Fruit fly (Drosophila melanogaster) whole organism, embryonic: ENCODE data around the gene se.

Experiments
- B-H2 ChIP-seq: fragments of 200-800 bp; sonication (Bioruptor generic); optimal IDR thresholded peaks from 2 replicates; lab custom pipeline; 2018; ENCODE audit warnings: missing biosample characterization, mild to moderate bottlenecking, missing genetic modification characterization
- Bgb ChIP-seq: fragments of 200-800 bp; sonication (Bioruptor generic); IDR thresholded peaks from 2 replicates; pipeline ENCODE4 v1.3.6; 2022; ENCODE audit warnings: missing biosample characterization, missing genetic modification characterization; ENCODE audit not compliant: partially characterized antibody
- CG1024 ChIP-seq: fragments of 200-800 bp; sonication (Bioruptor generic); IDR thresholded peaks from 2 replicates; pipeline ENCODE4 v1.3.6; 2022; ENCODE audit warnings: missing biosample characterization, missing genetic modification characterization
- CG11504 ChIP-seq: fragments of 200-800 bp; sonication (Bioruptor generic); optimal IDR thresholded peaks from 3 replicates; lab custom pipeline; 2019; ENCODE audit warnings: missing biosample characterization, mild to moderate bottlenecking, missing genetic modification characterization, moderate library complexity
- CG13287 ChIP-seq: fragments of 200-800 bp; sonication (Bioruptor generic); IDR thresholded peaks from 2 replicates; pipeline ENCODE4 v1.3.6; 2022; ENCODE audit warnings: missing biosample characterization, missing genetic modification characterization; ENCODE audit not compliant: partially characterized antibody
- CG13775 ChIP-seq: fragments of 200-800 bp; sonication (Bioruptor generic); optimal IDR thresholded peaks from 3 replicates; lab custom pipeline; 2017; ENCODE audit warnings: missing biosample characterization, mild to moderate bottlenecking, missing genetic modification characterization
- CG15601 ChIP-seq: fragments of 200-800 bp; sonication (Bioruptor generic); optimal IDR thresholded peaks from 3 replicates; lab custom pipeline; 2019; ENCODE audit warnings: missing biosample characterization, mild to moderate bottlenecking, missing genetic modification characterization, moderate library complexity
- CG16813 ChIP-seq: fragments of 200-800 bp; sonication (Bioruptor generic); IDR thresholded peaks from 3 replicates; pipeline ENCODE4 v1.3.6; 2022; ENCODE audit warnings: missing biosample characterization, missing genetic modification characterization; ENCODE audit not compliant: partially characterized antibody
- CG16815 ChIP-seq: fragments of 200-800 bp; sonication (Bioruptor generic); optimal IDR thresholded peaks from 3 replicates; lab custom pipeline; 2017; ENCODE audit warnings: missing biosample characterization, mild to moderate bottlenecking, missing genetic modification characterization
- CG18262 ChIP-seq: fragments of 200-800 bp; optimal IDR thresholded peaks from 3 replicates; lab custom pipeline; 2019; ENCODE audit warnings: missing biosample characterization, mild to moderate bottlenecking, missing genetic modification characterization, moderate library complexity
- CG18476 ChIP-seq: fragments of 200-800 bp; sonication (Bioruptor generic); optimal IDR thresholded peaks from 2 replicates; lab custom pipeline; 2016; ENCODE audit warnings: missing biosample characterization, mild to moderate bottlenecking, missing genetic modification characterization
- CG2116 ChIP-seq: fragments of 200-800 bp; sonication (Bioruptor generic); optimal IDR thresholded peaks from 3 replicates; lab custom pipeline; 2018; ENCODE audit warnings: missing biosample characterization, mild to moderate bottlenecking, missing genetic modification characterization
- CG2129 ChIP-seq: fragments of 200-800 bp; sonication (Bioruptor generic); IDR thresholded peaks from 2 replicates; pipeline ENCODE4 v1.3.6; 2022; ENCODE audit warnings: missing biosample characterization, missing genetic modification characterization; ENCODE audit not compliant: partially characterized antibody
- CG2199 ChIP-seq: fragments of 200-800 bp; sonication (Bioruptor generic); IDR thresholded peaks from 3 replicates; pipeline ENCODE4 v1.3.6; 2022; ENCODE audit warnings: missing biosample characterization, missing genetic modification characterization
- CG2712 ChIP-seq: fragments of 200-800 bp; optimal IDR thresholded peaks from 3 replicates; lab custom pipeline; 2019; ENCODE audit warnings: missing biosample characterization, mild to moderate bottlenecking, missing genetic modification characterization, moderate library complexity
- CG31441 ChIP-seq: fragments of 200-800 bp; sonication (Bioruptor generic); IDR thresholded peaks from 2 replicates; pipeline ENCODE4 v1.3.6; 2022; ENCODE audit warnings: missing biosample characterization, missing genetic modification characterization
- CG42726 ChIP-seq: fragments of 200-800 bp; sonication (Bioruptor generic); IDR thresholded peaks from 2 replicates; pipeline ENCODE4 v1.3.6; 2022; ENCODE audit warnings: missing biosample characterization, missing genetic modification characterization; ENCODE audit not compliant: partially characterized antibody
- CG6791 ChIP-seq: fragments of 200-800 bp; sonication (Bioruptor generic); IDR thresholded peaks from 3 replicates; pipeline ENCODE4 v1.3.6; 2022; ENCODE audit warnings: missing biosample characterization, missing genetic modification characterization; ENCODE audit not compliant: partially characterized antibody
- Chrac-16 ChIP-seq: fragments of 200-800 bp; sonication (Bioruptor generic); optimal IDR thresholded peaks from 3 replicates; lab custom pipeline; 2016; ENCODE audit warnings: missing biosample characterization, missing genetic modification characterization
- Dll ChIP-seq: fragments of 200-800 bp; sonication (Bioruptor generic); IDR thresholded peaks from 4 replicates; pipeline ENCODE4 v1.3.6; 2022; ENCODE audit warnings: missing biosample characterization, missing genetic modification characterization; ENCODE audit not compliant: partially characterized antibody
- Doc3 ChIP-seq: fragments of 200-800 bp; sonication (Bioruptor generic); IDR thresholded peaks from 3 replicates; pipeline ENCODE4 v1.3.6; 2022; ENCODE audit warnings: missing biosample characterization, missing genetic modification characterization; ENCODE audit not compliant: partially characterized antibody
- E2f2 ChIP-seq: fragments of 200-800 bp; sonication (Bioruptor generic); IDR thresholded peaks from 2 replicates; pipeline ENCODE4 v1.3.6; 2022; ENCODE audit warnings: missing biosample characterization, missing genetic modification characterization
- HLH4C ChIP-seq: fragments of 200-800 bp; sonication (Bioruptor generic); IDR thresholded peaks from 3 replicates; pipeline ENCODE4 v1.3.6; 2022; ENCODE audit warnings: missing biosample characterization, missing genetic modification characterization; ENCODE audit not compliant: partially characterized antibody
- Hr51 ChIP-seq, 2 experiments: fragments of 200-800 bp; sonication (Bioruptor generic); optimal IDR thresholded peaks; 2 replicates in 1 of 2; 3 replicates in 1 of 2; lab custom pipeline; 2016 to 2018; ENCODE audit warnings: missing biosample characterization in 2 of 2, missing genetic modification characterization in 2 of 2, mild to moderate bottlenecking in 1 of 2, moderate library complexity in 1 of 2
- Hsf ChIP-seq: fragments of 200-800 bp; sonication (Bioruptor generic); optimal IDR thresholded peaks from 3 replicates; lab custom pipeline; 2016; ENCODE audit warnings: missing biosample characterization, missing genetic modification characterization
- MBD-R2 ChIP-seq: fragments of 200-800 bp; sonication (Bioruptor generic); IDR thresholded peaks from 2 replicates; pipeline ENCODE4 v1.3.6; 2022; ENCODE audit warnings: missing biosample characterization, missing genetic modification characterization
- Med ChIP-seq: fragments of 200-800 bp; sonication (Bioruptor generic); peaks from one replicate; lab custom pipeline; 2016; ENCODE audit warnings: missing biosample characterization, missing genetic modification characterization, mild to moderate bottlenecking, inconsistent platforms, moderate library complexity
- NFAT ChIP-seq: fragments of 200-800 bp; sonication (Bioruptor generic); IDR thresholded peaks from 2 replicates; pipeline ENCODE4 v1.3.6; 2022; ENCODE audit warnings: missing biosample characterization, missing genetic modification characterization
- Nf-YB ChIP-seq: fragments of 200-800 bp; sonication (Bioruptor generic); optimal IDR thresholded peaks from 3 replicates; lab custom pipeline; 2019; ENCODE audit warnings: missing biosample characterization, mild to moderate bottlenecking, missing genetic modification characterization, moderate library complexity
- Oli ChIP-seq: fragments of 200-800 bp; sonication (Bioruptor generic); optimal IDR thresholded peaks from 2 replicates; lab custom pipeline; 2018; ENCODE audit warnings: missing biosample characterization, mild to moderate bottlenecking, missing genetic modification characterization, moderate library complexity
- Scr ChIP-seq: fragments of 200-800 bp; sonication (Bioruptor generic); IDR thresholded peaks from 2 replicates; pipeline ENCODE4 v1.3.6; 2022; ENCODE audit warnings: missing biosample characterization, missing genetic modification characterization; ENCODE audit not compliant: partially characterized antibody
- Six4 ChIP-seq: fragments of 200-800 bp; sonication (Bioruptor generic); optimal IDR thresholded peaks from 2 replicates; lab custom pipeline; 2016; ENCODE audit warnings: missing biosample characterization, missing genetic modification characterization
- Xrp1 ChIP-seq: fragments of 200-800 bp; sonication (Bioruptor generic); IDR thresholded peaks from 2 replicates; pipeline ENCODE4 v1.3.6; 2022; ENCODE audit warnings: missing biosample characterization, missing genetic modification characterization
- amos ChIP-seq: fragments of 200-800 bp; sonication (Bioruptor generic); IDR thresholded peaks from 2 replicates; pipeline ENCODE4 v1.3.6; 2022; ENCODE audit warnings: missing biosample characterization, missing genetic modification characterization; ENCODE audit not compliant: partially characterized antibody
- ems ChIP-seq: fragments of 200-800 bp; sonication (Bioruptor generic); optimal IDR thresholded peaks from 3 replicates; lab custom pipeline; 2016; ENCODE audit warnings: missing biosample characterization, missing genetic modification characterization
- gfzf ChIP-seq: fragments of 200-800 bp; sonication (Bioruptor generic); optimal IDR thresholded peaks from 2 replicates; lab custom pipeline; 2016; ENCODE audit warnings: missing biosample characterization, mild to moderate bottlenecking, missing genetic modification characterization, moderate library complexity
- hbn ChIP-seq: fragments of 200-800 bp; sonication (Bioruptor generic); IDR thresholded peaks from 2 replicates; pipeline ENCODE4 v1.3.6; 2022; ENCODE audit warnings: missing biosample characterization, missing genetic modification characterization; ENCODE audit not compliant: partially characterized antibody
- kah ChIP-seq: fragments of 200-800 bp; sonication (Bioruptor generic); optimal IDR thresholded peaks from 2 replicates; lab custom pipeline; 2018; ENCODE audit warnings: missing biosample characterization, mild to moderate bottlenecking, missing genetic modification characterization
- lbe ChIP-seq: fragments of 200-800 bp; sonication (Bioruptor generic); optimal IDR thresholded peaks from 2 replicates; lab custom pipeline; 2016; ENCODE audit warnings: missing biosample characterization, mild to moderate bottlenecking, missing genetic modification characterization
- lilli ChIP-seq: fragments of 200-800 bp; sonication (Bioruptor generic); optimal IDR thresholded peaks from 3 replicates; lab custom pipeline; 2016; ENCODE audit warnings: missing biosample characterization, missing genetic modification characterization
- nmo ChIP-seq: fragments of 200-800 bp; sonication (Bioruptor generic); optimal IDR thresholded peaks from 2 replicates; lab custom pipeline; 2018; ENCODE audit warnings: missing biosample characterization, mild to moderate bottlenecking, missing genetic modification characterization, moderate library complexity
- phol ChIP-seq: fragments of 200-800 bp; sonication (Bioruptor generic); optimal IDR thresholded peaks from 3 replicates; lab custom pipeline; 2018; ENCODE audit warnings: missing biosample characterization, mild to moderate bottlenecking, missing genetic modification characterization, moderate library complexity
- pzg ChIP-seq: fragments of 200-800 bp; sonication (Bioruptor generic); optimal IDR thresholded peaks from 3 replicates; lab custom pipeline; 2018; ENCODE audit warnings: missing biosample characterization, mild to moderate bottlenecking, missing genetic modification characterization, moderate library complexity
- sens ChIP-seq: fragments of 200-800 bp; sonication (Bioruptor generic); peaks from one replicate; lab custom pipeline; 2016; ENCODE audit warnings: missing biosample characterization, missing genetic modification characterization
- sima ChIP-seq: fragments of 200-800 bp; sonication (Bioruptor generic); optimal IDR thresholded peaks from 2 replicates; lab custom pipeline; 2016; ENCODE audit warnings: missing biosample characterization, missing genetic modification characterization
- slbo ChIP-seq: fragments of 200-800 bp; sonication (Bioruptor generic); IDR thresholded peaks from 2 replicates; pipeline ENCODE4 v1.3.6; 2022; ENCODE audit warnings: missing biosample characterization, missing genetic modification characterization
- slou ChIP-seq: fragments of 200-800 bp; sonication (Bioruptor generic); optimal IDR thresholded peaks from 3 replicates; lab custom pipeline; 2016; ENCODE audit warnings: missing biosample characterization, missing genetic modification characterization
- sna ChIP-seq: fragments of 200-800 bp; sonication (Bioruptor generic); IDR thresholded peaks from 2 replicates; pipeline ENCODE4 v1.3.6; 2022; ENCODE audit warnings: missing biosample characterization, missing genetic modification characterization; ENCODE audit not compliant: partially characterized antibody

Gene se

DNA sequence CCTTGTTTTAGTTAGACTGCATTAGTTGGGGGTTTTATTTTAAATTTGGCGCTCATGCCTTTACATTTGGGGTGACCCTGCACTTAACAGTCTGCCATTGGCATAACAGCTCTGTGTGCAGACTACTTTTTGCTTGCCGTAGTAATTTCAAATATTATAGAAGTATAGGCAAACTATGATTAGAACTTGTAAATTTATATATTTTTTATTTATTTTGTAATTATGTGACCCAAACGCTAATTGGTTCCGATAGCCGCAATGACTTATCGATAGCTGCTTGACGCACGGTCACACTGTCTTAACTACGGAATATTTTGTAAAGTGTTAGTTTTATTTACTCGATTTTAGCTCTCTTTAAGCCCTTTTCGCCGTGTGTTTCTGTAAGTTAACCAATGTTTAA lies 24.4 kb downstream of the se start, which contains the start of gene rhea (continued):
- TF ChIP-seq CG18262 (tag; lab: Kevin White, UChicago) (peak; percentile 34), Xrp1 (GFP tag; lab: Robert Waterston, UW) (peak; percentile 19; the same call in 1 of the 2 replicates), CG6791 (peak; percentile 71; the same call in 2 of the 3 replicates), sna (GFP tag; lab: Robert Waterston, UW) (peak; percentile 67; the same call in 1 of the 2 replicates), CG1024 (GFP tag; lab: Robert Waterston, UW) (no peak), lilli (GFP tag; lab: Kevin White, UChicago) (peak; percentile 41), slou (GFP tag; lab: Kevin White, UChicago) (no peak), CG11504 (tag; lab: Kevin White, UChicago) (peak; percentile 33), phol (peak; percentile 57), CG2712 (tag; lab: Kevin White, UChicago) (peak; percentile 55), lbe (GFP tag; lab: Kevin White, UChicago) (peak; percentile 53), MBD-R2 (GFP tag; lab: Robert Waterston, UW) (peak; percentile 50; the same call in 1 of the 2 replicates), sens (GFP tag; lab: Kevin White, UChicago) (peak; percentile 73), kah (GFP tag; lab: Kevin White, UChicago) (no peak), CG2199 (no peak), ems (peak; percentile 12), CG2116 (GFP tag; lab: Kevin White, UChicago) (peak; percentile 80), Oli (tag; lab: Kevin White, UChicago) (no peak), HLH4C (GFP tag; lab: Robert Waterston, UW) (peak; percentile 78), hbn (GFP tag; lab: Robert Waterston, UW) (peak; percentile 66), Hsf (no peak), CG18476 (GFP tag; lab: Kevin White, UChicago) (peak; percentile 24), CG16813 (peak; percentile 77), CG13775 (GFP tag; lab: Kevin White, UChicago) (peak; percentile 37), CG15601 (tag; lab: Kevin White, UChicago) (peak; percentile 48), Med (GFP tag; lab: Kevin White, UChicago) (peak; percentile 56), Dll (peak; percentile 90), CG16815 (GFP tag; lab: Kevin White, UChicago) (no peak), CG42726 (peak; percentile 57), pzg (GFP tag; lab: Kevin White, UChicago) (peak; percentile 70), Chrac-16 (GFP tag; lab: Kevin White, UChicago) (peak; percentile 6), Hr51 (GFP tag; optimal IDR thresholded peaks at IDR 0.05; lab: Kevin White, UChicago) (no peak), Six4 (GFP tag; lab: Kevin White, UChicago) (peak; percentile 30), Doc3 (GFP tag; lab: Robert Waterston, UW) (peak; percentile 81), CG2129 (GFP tag; lab: Robert Waterston, UW) (peak; percentile 61), Bgb (peak; percentile 83), Nf-YB (GFP tag; lab: Kevin White, UChicago) (peak; percentile 16), nmo (GFP tag; lab: Kevin White, UChicago) (peak; percentile 55), gfzf (peak; percentile 49), NFAT (GFP tag; lab: Robert Waterston, UW) (peak; percentile 61; the same call in 1 of the 2 replicates), CG31441 (GFP tag; lab: Robert Waterston, UW) (peak; percentile 29; the same call in 1 of the 2 replicates), sima (GFP tag; lab: Kevin White, UChicago) (no peak), CG13287 (GFP tag; lab: Robert Waterston, UW) (peak; percentile 92), slbo (peak; percentile 39; the same call in 1 of the 2 replicates), E2f2 (GFP tag; lab: Robert Waterston, UW) (peak; percentile 93), Scr (GFP tag; lab: Robert Waterston, UW) (peak; percentile 84), B-H2 (peak; percentile 11), amos (peak; percentile 84; the same call in 1 of the 2 replicates)
